Fruit fly (Drosophila melanogaster): ENCODE results near the gene Gel.
"Not testable (repeated sequence)": the region's sequence is repeated elsewhere in the genome, so short reads cannot be mapped to it uniquely, and the experiment has no call there.

Gene Gel

dm6 chr3R:4234991-4235553 is at the start of gene Gel:
TSS of gene Gel (plus strand) at chr3R:4235217.
- TF ChIP-seq EcR (GFP tag; optimal IDR thresholded peaks at IDR 0.05) = no peak
- TF ChIP-seq psq (optimal IDR thresholded peaks at IDR 0.05) = no peak
- no peak for TF ChIP-seq usp (GFP tag; optimal IDR thresholded peaks at IDR 0.05)
- TF ChIP-seq CG8478 (optimal IDR thresholded peaks at IDR 0.05) = no peak
- TF ChIP-seq pan (optimal IDR thresholded peaks at IDR 0.05) = no peak
- TF ChIP-seq Dll (optimal IDR thresholded peaks at IDR 0.05) = no peak

dm6 chr3R:4186820-4187540 is 48.0 kb upstream of the Gel start:
- TF ChIP-seq usp (GFP tag; optimal IDR thresholded peaks at IDR 0.05) (no peak), psq (optimal IDR thresholded peaks at IDR 0.05) (no peak), Dll (optimal IDR thresholded peaks at IDR 0.05) (no peak), pan (optimal IDR thresholded peaks at IDR 0.05) (no peak), CG8478 (optimal IDR thresholded peaks at IDR 0.05) (no peak), EcR (GFP tag; optimal IDR thresholded peaks at IDR 0.05) (no peak)

dm6 chr3R:4190160-4190559 is 44.9 kb upstream of the Gel start, which contains the start of gene Dsk:
TSS of gene Dsk (minus strand) at chr3R:4190260.
- no peak for TF ChIP-seq usp (GFP tag; optimal IDR thresholded peaks at IDR 0.05)
- TF ChIP-seq CG8478 (optimal IDR thresholded peaks at IDR 0.05) = no peak
- no peak for TF ChIP-seq EcR (GFP tag; optimal IDR thresholded peaks at IDR 0.05)
- no peak for TF ChIP-seq psq (optimal IDR thresholded peaks at IDR 0.05)
- no peak for TF ChIP-seq pan (optimal IDR thresholded peaks at IDR 0.05)
- no peak for TF ChIP-seq Dll (optimal IDR thresholded peaks at IDR 0.05)

- TF ChIP-seq Dll (optimal IDR thresholded peaks at IDR 0.05) = no peak
- TF ChIP-seq psq (optimal IDR thresholded peaks at IDR 0.05) = no peak
- no peak for TF ChIP-seq CG8478 (optimal IDR thresholded peaks at IDR 0.05)
- TF ChIP-seq pan (optimal IDR thresholded peaks at IDR 0.05) = no peak
- no peak for TF ChIP-seq usp (GFP tag; optimal IDR thresholded peaks at IDR 0.05)
- no peak for TF ChIP-seq EcR (GFP tag; optimal IDR thresholded peaks at IDR 0.05)
Measured at dm6 chr3R:4197055-4197454, 38.0 kb upstream of the Gel start, which contains the start of gene beta-Man. TSS of gene beta-Man (plus strand) at chr3R:4197206.

- not testable (repeated sequence) for TF ChIP-seq CG8478 (optimal IDR thresholded peaks at IDR 0.05); pan (optimal IDR thresholded peaks at IDR 0.05); usp (GFP tag; optimal IDR thresholded peaks at IDR 0.05)
Measured at dm6 chr3R:4211483-4211882, 23.5 kb upstream of the Gel start, which contains the start of gene aux. TSS of gene aux (plus strand) at chr3R:4211783.

- no peak for TF ChIP-seq CG8478 (optimal IDR thresholded peaks at IDR 0.05)
- TF ChIP-seq EcR (GFP tag; optimal IDR thresholded peaks at IDR 0.05) = peak in 1 of 2 experiments; percentile 70
Measured at dm6 chr3R:4214038-4214437, 21.0 kb upstream of the Gel start.

- TF ChIP-seq Dll (optimal IDR thresholded peaks at IDR 0.05) (peak; percentile 14), EcR (GFP tag; optimal IDR thresholded peaks at IDR 0.05) (no peak), CG8478 (optimal IDR thresholded peaks at IDR 0.05) (no peak), psq (optimal IDR thresholded peaks at IDR 0.05) (no peak)
Measured at dm6 chr3R:4214601-4215000, 20.4 kb upstream of the Gel start.

- TF ChIP-seq usp (GFP tag; optimal IDR thresholded peaks at IDR 0.05) = no peak
- no peak for TF ChIP-seq pan (optimal IDR thresholded peaks at IDR 0.05)
- TF ChIP-seq EcR (GFP tag; optimal IDR thresholded peaks at IDR 0.05) = no peak
- no peak for TF ChIP-seq psq (optimal IDR thresholded peaks at IDR 0.05)
- peak; percentile 18 for TF ChIP-seq Dll (optimal IDR thresholded peaks at IDR 0.05)
Measured at dm6 chr3R:4215264-4215993, 19.6 kb upstream of the Gel start, which contains the start of gene CG14636. TSS of gene CG14636 (minus strand) at chr3R:4215314.

dm6 chr3R:4220030-4220429 is 15.0 kb upstream of the Gel start, which contains the start of gene CG31516:
TSS of gene CG31516 (minus strand) at chr3R:4220130.
- TF ChIP-seq psq (optimal IDR thresholded peaks at IDR 0.05) = no peak
- TF ChIP-seq usp (GFP tag; optimal IDR thresholded peaks at IDR 0.05) = no peak
- TF ChIP-seq CG8478 (optimal IDR thresholded peaks at IDR 0.05) = no peak
- no peak for TF ChIP-seq Dll (optimal IDR thresholded peaks at IDR 0.05)
- TF ChIP-seq EcR (GFP tag; optimal IDR thresholded peaks at IDR 0.05) = no peak
- no peak for TF ChIP-seq pan (optimal IDR thresholded peaks at IDR 0.05)

- no peak for TF ChIP-seq psq (optimal IDR thresholded peaks at IDR 0.05)
- no peak for TF ChIP-seq Dll (optimal IDR thresholded peaks at IDR 0.05)
- no peak for TF ChIP-seq CG8478 (optimal IDR thresholded peaks at IDR 0.05)
- TF ChIP-seq usp (GFP tag; optimal IDR thresholded peaks at IDR 0.05) = no peak
- no peak for TF ChIP-seq EcR (GFP tag; optimal IDR thresholded peaks at IDR 0.05)
- no peak for TF ChIP-seq pan (optimal IDR thresholded peaks at IDR 0.05)
Measured at dm6 chr3R:4220780-4221179, 14.2 kb upstream of the Gel start.

- no peak for TF ChIP-seq EcR (GFP tag; optimal IDR thresholded peaks at IDR 0.05)
- TF ChIP-seq CG8478 (optimal IDR thresholded peaks at IDR 0.05) = no peak
- TF ChIP-seq psq (optimal IDR thresholded peaks at IDR 0.05) = no peak
- no peak for TF ChIP-seq usp (GFP tag; optimal IDR thresholded peaks at IDR 0.05)
- no peak for TF ChIP-seq Dll (optimal IDR thresholded peaks at IDR 0.05)
- no peak for TF ChIP-seq pan (optimal IDR thresholded peaks at IDR 0.05)
Measured at dm6 chr3R:4228426-4228825, 6.6 kb upstream of the Gel start.

dm6 chr3R:4229137-4229764 is 5.8 kb upstream of the Gel start, which contains the start of gene DhpD:
TSS of gene DhpD (minus strand) at chr3R:4229238.
- TF ChIP-seq psq (optimal IDR thresholded peaks at IDR 0.05) = no peak
- TF ChIP-seq CG8478 (optimal IDR thresholded peaks at IDR 0.05) = no peak
- TF ChIP-seq EcR (GFP tag; optimal IDR thresholded peaks at IDR 0.05) = no peak
- TF ChIP-seq usp (GFP tag; optimal IDR thresholded peaks at IDR 0.05) = no peak
- TF ChIP-seq pan (optimal IDR thresholded peaks at IDR 0.05) = no peak
- TF ChIP-seq Dll (optimal IDR thresholded peaks at IDR 0.05) = no peak

Data from whole organism.